Fruit fly (Drosophila melanogaster) whole organism, embryonic: ENCODE results near the gene defl.
A peak's percentile ranks its signal among the peaks of the same experiment; 100 is the strongest.

Experiments
- Atf6 ChIP-seq: fragments of 200-800 bp; sonication (Bioruptor generic); IDR thresholded peaks from 2 replicates; pipeline ENCODE4 v1.3.6; 2022; ENCODE audit warnings: missing biosample characterization, missing genetic modification characterization
- CG10321 ChIP-seq: fragments of 200-800 bp; sonication (Bioruptor generic); IDR thresholded peaks from 2 replicates; pipeline ENCODE4 v1.3.6; 2022; ENCODE audit warnings: missing biosample characterization, missing genetic modification characterization
- CG10565 ChIP-seq: fragments of 200-800 bp; sonication (Bioruptor generic); optimal IDR thresholded peaks from 3 replicates; lab custom pipeline; 2016; ENCODE audit warnings: missing biosample characterization, mild to moderate bottlenecking, missing genetic modification characterization
- CG11695 ChIP-seq: fragments of 200-800 bp; sonication (Bioruptor generic); IDR thresholded peaks from 3 replicates; pipeline ENCODE4 v1.3.6; 2022; ENCODE audit warnings: missing biosample characterization, missing genetic modification characterization
- CG12219 ChIP-seq: fragments of 200-800 bp; sonication (Bioruptor generic); optimal IDR thresholded peaks from 3 replicates; lab custom pipeline; 2018; ENCODE audit warnings: missing biosample characterization, mild to moderate bottlenecking, missing genetic modification characterization
- CG14710 ChIP-seq: fragments of 200-800 bp; sonication (Bioruptor generic); optimal IDR thresholded peaks from 3 replicates; lab custom pipeline; 2019; ENCODE audit warnings: missing biosample characterization, mild to moderate bottlenecking, missing genetic modification characterization, moderate library complexity
- CG1602 ChIP-seq: fragments of 200-800 bp; sonication (Bioruptor generic); optimal IDR thresholded peaks from 3 replicates; lab custom pipeline; 2016; ENCODE audit warnings: missing biosample characterization, missing genetic modification characterization
- CG17568 ChIP-seq: fragments of 200-800 bp; sonication (Bioruptor generic); optimal IDR thresholded peaks from 2 replicates; lab custom pipeline; 2018; ENCODE audit warnings: missing biosample characterization, mild to moderate bottlenecking, missing genetic modification characterization, moderate library complexity
- CG17912 ChIP-seq: fragments of 200-800 bp; sonication (Bioruptor generic); optimal IDR thresholded peaks from 2 replicates; lab custom pipeline; 2018; ENCODE audit warnings: missing biosample characterization, mild to moderate bottlenecking, missing genetic modification characterization
- CG18262 ChIP-seq: fragments of 200-800 bp; optimal IDR thresholded peaks from 3 replicates; lab custom pipeline; 2019; ENCODE audit warnings: missing biosample characterization, mild to moderate bottlenecking, missing genetic modification characterization, moderate library complexity
- CG1832 ChIP-seq: fragments of 200-800 bp; sonication (Bioruptor generic); optimal IDR thresholded peaks from 2 replicates; lab custom pipeline; 2017; ENCODE audit warnings: missing biosample characterization, mild to moderate bottlenecking, missing genetic modification characterization, inconsistent platforms
- CG30403 ChIP-seq: fragments of 200-800 bp; sonication (Bioruptor generic); optimal IDR thresholded peaks from 3 replicates; lab custom pipeline; 2016; ENCODE audit warnings: missing biosample characterization, missing genetic modification characterization
- CG5180 ChIP-seq: fragments of 200-800 bp; sonication (Bioruptor generic); optimal IDR thresholded peaks from 3 replicates; lab custom pipeline; 2017; ENCODE audit warnings: missing biosample characterization, missing genetic modification characterization, mild to moderate bottlenecking, moderate library complexity, missing genetic modification reagents
- CG5953 ChIP-seq: fragments of 200-800 bp; sonication (Bioruptor generic); IDR thresholded peaks from 2 replicates; pipeline ENCODE4 v1.3.6; 2022; ENCODE audit warnings: missing biosample characterization, missing genetic modification characterization
- CG6272 ChIP-seq: fragments of 200-800 bp; sonication (Bioruptor generic); IDR thresholded peaks from 2 replicates; pipeline ENCODE4 v1.3.6; 2022; ENCODE audit warnings: missing biosample characterization, missing genetic modification characterization
- CG6654 ChIP-seq: fragments of 200-800 bp; sonication (Bioruptor generic); optimal IDR thresholded peaks from 2 replicates; lab custom pipeline; 2017; ENCODE audit warnings: missing biosample characterization, mild to moderate bottlenecking, missing genetic modification characterization
- CG6689 ChIP-seq: fragments of 200-800 bp; sonication (Bioruptor generic); IDR thresholded peaks from 2 replicates; pipeline ENCODE4 v1.3.6; 2022; ENCODE audit warnings: missing biosample characterization, missing genetic modification characterization
- CG9727 ChIP-seq: fragments of 200-800 bp; sonication (Bioruptor generic); optimal IDR thresholded peaks from 3 replicates; lab custom pipeline; 2017; ENCODE audit warnings: missing biosample characterization, mild to moderate bottlenecking, missing genetic modification characterization
- Camta ChIP-seq: fragments of 200-800 bp; sonication (Bioruptor generic); optimal IDR thresholded peaks from 2 replicates; lab custom pipeline; 2016; ENCODE audit warnings: missing biosample characterization, missing genetic modification characterization
- Dp ChIP-seq: fragments of 200-800 bp; sonication (Bioruptor generic); optimal IDR thresholded peaks from 2 replicates; lab custom pipeline; 2018; ENCODE audit warnings: missing biosample characterization, mild to moderate bottlenecking, missing genetic modification characterization, moderate library complexity
- Dref ChIP-seq: fragments of 200-800 bp; sonication (Bioruptor generic); IDR thresholded peaks from 2 replicates; pipeline ENCODE4 v1.3.6; 2022; ENCODE audit warnings: missing biosample characterization, missing genetic modification characterization
- Drgx ChIP-seq: fragments of 200-800 bp; sonication (Bioruptor generic); IDR thresholded peaks from 2 replicates; pipeline ENCODE4 v1.3.6; 2022; ENCODE audit warnings: missing biosample characterization, missing genetic modification characterization
- ERR ChIP-seq: fragments of 200-800 bp; sonication (Bioruptor generic); optimal IDR thresholded peaks from 2 replicates; lab custom pipeline; 2016; ENCODE audit warnings: missing biosample characterization, missing genetic modification characterization
- Fer2 ChIP-seq: fragments of 200-800 bp; sonication (Bioruptor generic); optimal IDR thresholded peaks from 2 replicates; lab custom pipeline; 2018; ENCODE audit warnings: missing biosample characterization, mild to moderate bottlenecking, missing genetic modification characterization, moderate library complexity
- HmgZ ChIP-seq: fragments of 200-800 bp; sonication (Bioruptor generic); optimal IDR thresholded peaks from 2 replicates; lab custom pipeline; 2018; ENCODE audit warnings: missing biosample characterization, mild to moderate bottlenecking, missing genetic modification characterization
- Hr78 ChIP-seq, 2 experiments: fragments of 200-800 bp in 1 of 2; fragments of >200 bp in 1 of 2; sonication (Bioruptor generic) in 1 of 2; optimal IDR thresholded peaks; 2 replicates each; lab custom pipeline; 2017 to 2019; ENCODE audit warnings: missing biosample characterization in 2 of 2, missing genetic modification characterization in 2 of 2, mild to moderate bottlenecking in 1 of 2, moderate library complexity in 1 of 2
- Kr ChIP-seq: fragments of 200-800 bp; sonication (Bioruptor generic); optimal IDR thresholded peaks from 2 replicates; lab custom pipeline; 2017; ENCODE audit warnings: missing biosample characterization, mild to moderate bottlenecking, missing genetic modification characterization
- NFAT ChIP-seq: fragments of 200-800 bp; sonication (Bioruptor generic); IDR thresholded peaks from 2 replicates; pipeline ENCODE4 v1.3.6; 2022; ENCODE audit warnings: missing biosample characterization, missing genetic modification characterization
- NK7.1 ChIP-seq: fragments of 200-800 bp; sonication (Bioruptor generic); optimal IDR thresholded peaks from 3 replicates; lab custom pipeline; 2016; ENCODE audit warnings: missing biosample characterization, missing genetic modification characterization
- Poxn ChIP-seq: fragments of 200-800 bp; sonication (Bioruptor generic); IDR thresholded peaks from 2 replicates; pipeline ENCODE4 v1.3.6; 2022; ENCODE audit warnings: missing biosample characterization, missing genetic modification characterization
- Six4 ChIP-seq: fragments of 200-800 bp; sonication (Bioruptor generic); optimal IDR thresholded peaks from 2 replicates; lab custom pipeline; 2016; ENCODE audit warnings: missing biosample characterization, missing genetic modification characterization
- Sry-β ChIP-seq: fragments of 200-800 bp; sonication (Bioruptor generic); optimal IDR thresholded peaks from 2 replicates; lab custom pipeline; 2018; ENCODE audit warnings: missing biosample characterization, mild to moderate bottlenecking, missing genetic modification characterization, moderate library complexity
- amos ChIP-seq: fragments of 200-800 bp; sonication (Bioruptor generic); IDR thresholded peaks from 2 replicates; pipeline ENCODE4 v1.3.6; 2022; ENCODE audit warnings: missing biosample characterization, missing genetic modification characterization; ENCODE audit not compliant: partially characterized antibody
- bab2 ChIP-seq: fragments of 200-800 bp; sonication (Bioruptor generic); optimal IDR thresholded peaks from 2 replicates; lab custom pipeline; 2016; ENCODE audit warnings: missing biosample characterization, missing genetic modification characterization
- crp ChIP-seq, 2 experiments: fragments of 200-800 bp; sonication (Bioruptor generic); optimal IDR thresholded peaks; 2 replicates in 1 of 2; 3 replicates in 1 of 2; lab custom pipeline; 2017; ENCODE audit warnings: missing biosample characterization in 2 of 2, missing genetic modification characterization in 2 of 2, mild to moderate bottlenecking in 1 of 2, moderate library complexity in 1 of 2
- fd3F ChIP-seq: fragments of 200-800 bp; sonication (Bioruptor generic); optimal IDR thresholded peaks from 2 replicates; lab custom pipeline; 2018; ENCODE audit warnings: missing biosample characterization, mild to moderate bottlenecking, missing genetic modification characterization, moderate library complexity
- her ChIP-seq: fragments of 200-800 bp; sonication (Bioruptor generic); optimal IDR thresholded peaks from 2 replicates; lab custom pipeline; 2016; ENCODE audit warnings: missing biosample characterization, missing genetic modification characterization
- jing ChIP-seq: fragments of 200-800 bp; sonication (Bioruptor generic); optimal IDR thresholded peaks from 2 replicates; lab custom pipeline; 2018; ENCODE audit warnings: missing biosample characterization, mild to moderate bottlenecking, missing genetic modification characterization
- nmo ChIP-seq: fragments of 200-800 bp; sonication (Bioruptor generic); optimal IDR thresholded peaks from 2 replicates; lab custom pipeline; 2018; ENCODE audit warnings: missing biosample characterization, mild to moderate bottlenecking, missing genetic modification characterization, moderate library complexity
- org-1 ChIP-seq: fragments of 200-800 bp; sonication (Bioruptor generic); optimal IDR thresholded peaks from 2 replicates; lab custom pipeline; 2017; ENCODE audit warnings: missing biosample characterization, missing genetic modification characterization
- pan ChIP-seq, 4 experiments: fragments of >200 bp in 3 of 4; fragments of 200-800 bp in 1 of 4; sonication (Bioruptor generic) in 1 of 4; optimal IDR thresholded peaks in 3 of 4; IDR thresholded peaks in 1 of 4; 2 replicates each; pipeline versions ENCODE4 v1.3.6 to Lab custom; 2017 to 2022; ENCODE audit warnings: missing biosample characterization in 2 of 4, missing genetic modification characterization in 2 of 4, mixed read lengths in 1 of 4
- pb ChIP-seq: fragments of 200-800 bp; sonication (Bioruptor generic); optimal IDR thresholded peaks from 3 replicates; lab custom pipeline; 2016; ENCODE audit warnings: missing biosample characterization, missing genetic modification characterization
- pnt ChIP-seq: fragments of 200-800 bp; sonication (Bioruptor generic); optimal IDR thresholded peaks from 3 replicates; lab custom pipeline; 2016; ENCODE audit warnings: missing biosample characterization, missing genetic modification characterization
- row ChIP-seq: fragments of 200-800 bp; sonication (Bioruptor generic); IDR thresholded peaks from 3 replicates; pipeline ENCODE4 v1.3.6; 2022; ENCODE audit warnings: missing biosample characterization, missing genetic modification characterization
- sc ChIP-seq, 3 experiments: fragments of >200 bp in 2 of 3; fragments of 200-800 bp in 1 of 3; sonication (Bioruptor generic) in 1 of 3; optimal IDR thresholded peaks; 2 replicates in 2 of 3; 3 replicates in 1 of 3; lab custom pipeline; 2017; ENCODE audit warnings: mild to moderate bottlenecking in 1 of 3, missing biosample characterization in 1 of 3, missing genetic modification characterization in 1 of 3, missing genetic modification reagents in 1 of 3
- sim ChIP-seq: fragments of 200-800 bp; sonication (Bioruptor generic); IDR thresholded peaks from 2 replicates; pipeline ENCODE4 v1.3.6; 2022; ENCODE audit warnings: missing biosample characterization, missing genetic modification characterization
- sob ChIP-seq: fragments of 200-800 bp; sonication (Bioruptor generic); IDR thresholded peaks from 2 replicates; pipeline ENCODE4 v1.3.6; 2022; ENCODE audit warnings: missing biosample characterization, missing genetic modification characterization
- usp ChIP-seq: fragments of >200 bp; optimal IDR thresholded peaks from 2 replicates; lab custom pipeline; 2017; ENCODE audit warnings: missing biosample characterization, missing genetic modification characterization
- z ChIP-seq: fragments of 200-800 bp; sonication (Bioruptor generic); IDR thresholded peaks from 3 replicates; pipeline ENCODE4 v1.3.6; 2022; ENCODE audit warnings: missing biosample characterization, missing genetic modification characterization
- zfh1 ChIP-seq: fragments of 200-800 bp; sonication (Bioruptor generic); IDR thresholded peaks from 3 replicates; pipeline ENCODE4 v1.3.6; 2022; ENCODE audit warnings: missing biosample characterization, missing genetic modification characterization

The defl gene

dm6 chr3L:9723108-9723507, at the start of gene defl, which contains the start of gene nbs (continued):
- TF ChIP-seq amos (GFP tag; lab: Robert Waterston, UW) (peak; percentile 19; the same call in 1 of the 2 replicates), nmo (GFP tag; lab: Kevin White, UChicago) (peak; percentile 79), CG5180 (no peak), row (peak; percentile 96), CG12219 (no peak), Poxn (GFP tag; lab: Robert Waterston, UW) (0 out of 2 replicates have a peak, but pooled peaks have one; percentile 16), Sry-β (GFP tag; lab: Kevin White, UChicago) (peak; percentile 29), CG1602 (GFP tag; lab: Kevin White, UChicago) (peak; percentile 70), Hr78 (GFP tag; optimal IDR thresholded peaks at IDR 0.05; lab: Kevin White, UChicago) (no peak), pan (optimal IDR thresholded peaks at IDR 0.05; lab: Kevin White, UChicago) (no peak), pan (GFP tag; optimal IDR thresholded peaks at IDR 0.05 in 1 of 2, IDR thresholded peaks at IDR 0.05 in 1 of 2) (peak in 1 of 2 experiments; percentile 79), z (GFP tag; lab: Robert Waterston, UW) (no peak), pnt (GFP tag; lab: Kevin White, UChicago) (peak; percentile 61), usp (GFP tag; lab: Kevin White, UChicago) (no peak), Dref (GFP tag; lab: Robert Waterston, UW) (peak; percentile 8; the same call in 1 of the 2 replicates), CG30403 (peak; percentile 78), Kr (GFP tag; lab: Kevin White, UChicago) (no peak), Dp (GFP tag; lab: Kevin White, UChicago) (peak; percentile 33), Fer2 (peak; percentile 55), CG10321 (no peak), sob (GFP tag; lab: Robert Waterston, UW) (peak; percentile 87), CG6272 (GFP tag; lab: Robert Waterston, UW) (peak; percentile 83), NFAT (GFP tag; lab: Robert Waterston, UW) (peak; percentile 67; the same call in 1 of the 2 replicates), bab2 (GFP tag; lab: Kevin White, UChicago) (peak; percentile 68), CG18262 (peak; percentile 74), CG14710 (tag; lab: Kevin White, UChicago) (peak; percentile 73), her (GFP tag; lab: Kevin White, UChicago) (no peak), zfh1 (GFP tag; lab: Robert Waterston, UW) (peak; percentile 69; the same call in 2 of the 3 replicates), fd3F (GFP tag; lab: Kevin White, UChicago) (peak; percentile 49), CG6689 (GFP tag; lab: Robert Waterston, UW) (peak; percentile 68), Camta (GFP tag; lab: Kevin White, UChicago) (peak; percentile 86), CG5953 (no peak), CG10565 (GFP tag; lab: Kevin White, UChicago) (no peak), CG9727 (GFP tag; lab: Kevin White, UChicago) (peak; percentile 44), HmgZ (tag; lab: Kevin White, UChicago) (peak; percentile 58), jing (GFP tag; lab: Kevin White, UChicago) (no peak), crp (GFP tag; optimal IDR thresholded peaks at IDR 0.05; lab: Kevin White, UChicago) (peak in 1 of 2 experiments; percentile 28), CG17912 (GFP tag; lab: Kevin White, UChicago) (no peak), CG1832 (GFP tag; lab: Kevin White, UChicago) (no peak), CG6654 (GFP tag; lab: Kevin White, UChicago) (no peak), ERR (GFP tag; lab: Kevin White, UChicago) (no peak), pb (GFP tag; lab: Kevin White, UChicago) (no peak), org-1 (GFP tag; lab: Kevin White, UChicago) (no peak), Six4 (peak; percentile 12), CG17568 (GFP tag; lab: Kevin White, UChicago) (no peak), NK7.1 (GFP tag; lab: Kevin White, UChicago) (no peak), CG11695 (GFP tag; lab: Robert Waterston, UW) (peak; percentile 62; the same call in 2 of the 3 replicates), Drgx (peak; percentile 50; the same call in 1 of the 2 replicates), sc (optimal IDR thresholded peaks at IDR 0.05; lab: Kevin White, UChicago) (no peak), sc (GFP tag; optimal IDR thresholded peaks at IDR 0.05; lab: Kevin White, UChicago) (peak; percentile 8), sim (GFP tag; lab: Robert Waterston, UW) (no peak), Atf6 (peak; percentile 71)
